Worm (Caenorhabditis elegans): Measurements from ENCODE around the gene enpl-1.

DNA sequence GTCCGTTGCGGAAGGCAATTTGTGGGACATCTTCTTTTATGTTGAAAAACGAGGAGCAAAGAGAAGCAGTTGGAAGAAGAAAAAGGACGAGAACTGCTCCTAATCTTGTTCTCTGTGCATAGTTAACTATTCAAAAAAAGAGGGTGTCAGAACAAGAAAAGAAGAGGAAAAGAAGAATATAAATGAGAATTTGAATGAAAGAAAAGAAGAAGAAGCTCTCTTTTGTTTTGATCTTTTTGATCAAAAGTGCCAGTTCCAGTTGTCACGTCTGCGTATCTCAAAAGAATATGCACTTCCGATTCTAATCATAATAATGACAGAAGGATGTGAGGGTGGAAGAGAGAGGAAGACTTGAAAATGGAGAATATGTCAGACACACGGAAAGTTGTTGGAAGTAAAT is 24.1 kb upstream of the enpl-1 start, which contains the start of gene M7.8:
- no peak for TF ChIP-seq ztf-11 (tag; optimal IDR thresholded peaks at IDR 0.05)
- no peak for TF ChIP-seq elt-2 (tag; optimal IDR thresholded peaks at IDR 0.05)
- no peak for TF ChIP-seq ceh-82 (tag; optimal IDR thresholded peaks at IDR 0.05)
